Fruit fly (Drosophila melanogaster) whole organism, embryonic: ENCODE data around the gene crq.

ENCODE experiments used
- Awh ChIP-seq: fragments of 200-800 bp; sonication (Bioruptor generic); IDR thresholded peaks from 2 replicates; pipeline ENCODE4, ENCODE4 v1.3.6; 2022; ENCODE audit warnings: missing biosample characterization, missing genetic modification characterization
- CG10565 ChIP-seq: fragments of 200-800 bp; sonication (Bioruptor generic); optimal IDR thresholded peaks from 3 replicates; lab custom pipeline; 2016; ENCODE audit warnings: missing biosample characterization, mild to moderate bottlenecking, missing genetic modification characterization
- CG11085 ChIP-seq: fragments of 200-800 bp; sonication (Bioruptor generic); IDR thresholded peaks from 2 replicates; pipeline ENCODE4 v1.3.6; 2022; ENCODE audit warnings: missing biosample characterization, missing genetic modification characterization
- CG1233 ChIP-seq: fragments of 200-800 bp; sonication (Bioruptor generic); optimal IDR thresholded peaks from 4 replicates; lab custom pipeline; 2018; ENCODE audit warnings: missing biosample characterization, mild to moderate bottlenecking, missing genetic modification characterization
- CG12769 ChIP-seq: fragments of 200-800 bp; sonication (Bioruptor generic); optimal IDR thresholded peaks from 2 replicates; lab custom pipeline; 2019; ENCODE audit warnings: missing biosample characterization, mild to moderate bottlenecking, missing genetic modification characterization, moderate library complexity
- CG12942 ChIP-seq: fragments of 200-800 bp; sonication (Bioruptor generic); optimal IDR thresholded peaks from 3 replicates; lab custom pipeline; 2016; ENCODE audit warnings: missing biosample characterization, missing genetic modification characterization
- CG17385 ChIP-seq: fragments of 200-800 bp; sonication (Bioruptor generic); optimal IDR thresholded peaks from 3 replicates; lab custom pipeline; 2018; ENCODE audit warnings: missing biosample characterization, mild to moderate bottlenecking, missing genetic modification characterization
- CG18599 ChIP-seq: fragments of 200-800 bp; sonication (Bioruptor generic); optimal IDR thresholded peaks from 3 replicates; lab custom pipeline; 2017; ENCODE audit warnings: missing biosample characterization, missing genetic modification characterization, mild to moderate bottlenecking, moderate library complexity, missing genetic modification reagents
- CG2889 ChIP-seq: fragments of 200-800 bp; sonication (Bioruptor generic); IDR thresholded peaks from 3 replicates; pipeline ENCODE4 v1.3.6; 2022; ENCODE audit warnings: missing biosample characterization, missing genetic modification characterization
- CG30020 ChIP-seq: fragments of 200-800 bp; optimal IDR thresholded peaks from 2 replicates; lab custom pipeline; 2019; ENCODE audit warnings: missing biosample characterization, mild to moderate bottlenecking, missing genetic modification characterization, moderate library complexity
- CG30403 ChIP-seq: fragments of 200-800 bp; sonication (Bioruptor generic); optimal IDR thresholded peaks from 3 replicates; lab custom pipeline; 2016; ENCODE audit warnings: missing biosample characterization, missing genetic modification characterization
- CG3163 ChIP-seq: fragments of 200-800 bp; sonication (Bioruptor generic); optimal IDR thresholded peaks from 3 replicates; lab custom pipeline; 2016; ENCODE audit warnings: missing biosample characterization, missing genetic modification characterization
- CG6791 ChIP-seq: fragments of 200-800 bp; sonication (Bioruptor generic); IDR thresholded peaks from 3 replicates; pipeline ENCODE4 v1.3.6; 2022; ENCODE audit warnings: missing biosample characterization, missing genetic modification characterization; ENCODE audit not compliant: partially characterized antibody
- CG6813 ChIP-seq: fragments of 200-800 bp; sonication (Bioruptor generic); optimal IDR thresholded peaks from 2 replicates; lab custom pipeline; 2017; ENCODE audit warnings: missing biosample characterization, missing genetic modification characterization, mild to moderate bottlenecking, moderate library complexity, missing genetic modification reagents
- CG7745 ChIP-seq: fragments of 200-800 bp; sonication (Bioruptor generic); optimal IDR thresholded peaks from 2 replicates; lab custom pipeline; 2018; ENCODE audit warnings: missing biosample characterization, mild to moderate bottlenecking, missing genetic modification characterization, moderate library complexity
- CG7987 ChIP-seq: fragments of 200-800 bp; sonication (Bioruptor generic); optimal IDR thresholded peaks from 2 replicates; lab custom pipeline; 2018; ENCODE audit warnings: missing biosample characterization, mild to moderate bottlenecking, missing genetic modification characterization, moderate library complexity
- CG8388 ChIP-seq: fragments of 200-800 bp; sonication (Bioruptor generic); optimal IDR thresholded peaks from 2 replicates; lab custom pipeline; 2019; ENCODE audit warnings: missing biosample characterization, mild to moderate bottlenecking, missing genetic modification characterization, moderate library complexity
- CG9437 ChIP-seq: fragments of 200-800 bp; sonication (Bioruptor generic); optimal IDR thresholded peaks from 2 replicates; lab custom pipeline; 2018; ENCODE audit warnings: missing biosample characterization, mild to moderate bottlenecking, missing genetic modification characterization
- CG9797 ChIP-seq: fragments of 200-800 bp; sonication (Bioruptor generic); optimal IDR thresholded peaks from 3 replicates; lab custom pipeline; 2018; ENCODE audit warnings: missing biosample characterization, mild to moderate bottlenecking, missing genetic modification characterization
- CG9817 ChIP-seq: fragments of 200-800 bp; sonication (Bioruptor generic); optimal IDR thresholded peaks from 2 replicates; lab custom pipeline; 2018; ENCODE audit warnings: missing biosample characterization, mild to moderate bottlenecking, missing genetic modification characterization, moderate library complexity
- Camta ChIP-seq: fragments of 200-800 bp; sonication (Bioruptor generic); optimal IDR thresholded peaks from 2 replicates; lab custom pipeline; 2016; ENCODE audit warnings: missing biosample characterization, missing genetic modification characterization
- CkIIα-i1 ChIP-seq: fragments of 200-800 bp; sonication (Bioruptor generic); IDR thresholded peaks from 2 replicates; pipeline ENCODE4 v1.3.6; 2022; ENCODE audit warnings: missing biosample characterization, missing genetic modification characterization
- Fer2 ChIP-seq: fragments of 200-800 bp; sonication (Bioruptor generic); optimal IDR thresholded peaks from 2 replicates; lab custom pipeline; 2018; ENCODE audit warnings: missing biosample characterization, mild to moderate bottlenecking, missing genetic modification characterization, moderate library complexity
- Hr51 ChIP-seq, 2 experiments: fragments of 200-800 bp; sonication (Bioruptor generic); optimal IDR thresholded peaks; 2 replicates in 1 of 2; 3 replicates in 1 of 2; lab custom pipeline; 2016 to 2018; ENCODE audit warnings: missing biosample characterization in 2 of 2, missing genetic modification characterization in 2 of 2, mild to moderate bottlenecking in 1 of 2, moderate library complexity in 1 of 2
- Lpt ChIP-seq: fragments of >200 bp; optimal IDR thresholded peaks from 2 replicates; lab custom pipeline; 2018; ENCODE audit warnings: missing biosample characterization, missing genetic modification characterization
- Meics ChIP-seq: fragments of 200-800 bp; sonication (Bioruptor generic); optimal IDR thresholded peaks from 2 replicates; lab custom pipeline; 2017; ENCODE audit warnings: missing biosample characterization, mild to moderate bottlenecking, missing genetic modification characterization
- NC2β ChIP-seq: fragments of 200-800 bp; sonication (Bioruptor generic); optimal IDR thresholded peaks from 2 replicates; lab custom pipeline; 2016; ENCODE audit warnings: missing biosample characterization, missing genetic modification characterization
- Nf-YC ChIP-seq: fragments of 200-800 bp; optimal IDR thresholded peaks from 3 replicates; lab custom pipeline; 2019; ENCODE audit warnings: missing biosample characterization, mild to moderate bottlenecking, missing genetic modification characterization, moderate library complexity
- Rfx ChIP-seq: fragments of 200-800 bp; sonication (Bioruptor generic); IDR thresholded peaks from 2 replicates; pipeline ENCODE4 v1.3.6; 2022; ENCODE audit warnings: missing biosample characterization, missing genetic modification characterization
- Six4 ChIP-seq: fragments of 200-800 bp; sonication (Bioruptor generic); optimal IDR thresholded peaks from 2 replicates; lab custom pipeline; 2016; ENCODE audit warnings: missing biosample characterization, missing genetic modification characterization
- Xbp1 ChIP-seq: fragments of 200-800 bp; sonication (Bioruptor generic); optimal IDR thresholded peaks from 3 replicates; lab custom pipeline; 2016; ENCODE audit warnings: missing biosample characterization, mild to moderate bottlenecking, missing genetic modification characterization
- YL-1 ChIP-seq: fragments of 200-800 bp; sonication (Bioruptor generic); optimal IDR thresholded peaks from 3 replicates; lab custom pipeline; 2017; ENCODE audit warnings: missing biosample characterization, mild to moderate bottlenecking, missing genetic modification characterization
- az2 ChIP-seq: fragments of 200-800 bp; sonication (Bioruptor generic); optimal IDR thresholded peaks from 3 replicates; lab custom pipeline; 2016; ENCODE audit warnings: missing biosample characterization, missing genetic modification characterization
- cad ChIP-seq: fragments of >200 bp; optimal IDR thresholded peaks from 2 replicates; lab custom pipeline; 2017; ENCODE audit warnings: missing biosample characterization, missing genetic modification characterization
- caup ChIP-seq: fragments of 200-800 bp; sonication (Bioruptor generic); optimal IDR thresholded peaks from 3 replicates; lab custom pipeline; 2017; ENCODE audit warnings: missing biosample characterization, mild to moderate bottlenecking, missing genetic modification characterization, moderate library complexity; ENCODE audit not compliant: severe bottlenecking
- dpn ChIP-seq, 2 experiments: fragments of 200-800 bp; sonication (Bioruptor generic); optimal IDR thresholded peaks; 3 replicates each; lab custom pipeline; 2016; ENCODE audit warnings: missing biosample characterization in 2 of 2, missing genetic modification characterization in 2 of 2
- exex ChIP-seq: fragments of 200-800 bp; sonication (Bioruptor generic); optimal IDR thresholded peaks from 4 replicates; lab custom pipeline; 2018; ENCODE audit warnings: missing biosample characterization, mild to moderate bottlenecking, missing genetic modification characterization, moderate library complexity
- eyg ChIP-seq: fragments of 200-800 bp; sonication (Bioruptor generic); optimal IDR thresholded peaks from 3 replicates; lab custom pipeline; 2016; ENCODE audit warnings: missing biosample characterization, missing genetic modification characterization
- gcm ChIP-seq: fragments of 200-800 bp; sonication (Bioruptor generic); optimal IDR thresholded peaks from 2 replicates; lab custom pipeline; 2019; ENCODE audit warnings: missing biosample characterization, mild to moderate bottlenecking, missing genetic modification characterization, moderate library complexity
- grau ChIP-seq: fragments of 200-800 bp; optimal IDR thresholded peaks from 3 replicates; lab custom pipeline; 2019; ENCODE audit warnings: missing biosample characterization, mild to moderate bottlenecking, missing genetic modification characterization, moderate library complexity
- insv ChIP-seq, 2 experiments: fragments of 200-800 bp; sonication (Bioruptor generic); optimal IDR thresholded peaks; 3 replicates each; lab custom pipeline; 2016 to 2018; ENCODE audit warnings: missing biosample characterization in 2 of 2, missing genetic modification characterization in 2 of 2
- jumu ChIP-seq: fragments of 200-800 bp; sonication (Bioruptor generic); optimal IDR thresholded peaks from 3 replicates; lab custom pipeline; 2016; ENCODE audit warnings: missing biosample characterization, missing genetic modification characterization
- org-1 ChIP-seq: fragments of 200-800 bp; sonication (Bioruptor generic); optimal IDR thresholded peaks from 2 replicates; lab custom pipeline; 2017; ENCODE audit warnings: missing biosample characterization, missing genetic modification characterization
- otp ChIP-seq: fragments of 200-800 bp; sonication (Bioruptor generic); IDR thresholded peaks from 3 replicates; pipeline ENCODE4, ENCODE4 v1.3.6; 2022; ENCODE audit warnings: missing biosample characterization, missing genetic modification characterization
- pho ChIP-seq: fragments of 200-800 bp; sonication (Bioruptor generic); optimal IDR thresholded peaks from 2 replicates; lab custom pipeline; 2016; ENCODE audit warnings: missing biosample characterization, missing genetic modification characterization
- ssp ChIP-seq: fragments of 200-800 bp; sonication (Bioruptor generic); IDR thresholded peaks from 2 replicates; pipeline ENCODE4 v1.3.6; 2022; ENCODE audit warnings: missing biosample characterization, missing genetic modification characterization
- sug ChIP-seq: fragments of 200-800 bp; optimal IDR thresholded peaks from 2 replicates; lab custom pipeline; 2019; ENCODE audit warnings: missing biosample characterization, mild to moderate bottlenecking, missing genetic modification characterization, moderate library complexity
- tgo ChIP-seq: fragments of 200-800 bp; sonication (Bioruptor generic); IDR thresholded peaks from 3 replicates; pipeline ENCODE4 v1.3.6; 2022; ENCODE audit warnings: missing biosample characterization, missing genetic modification characterization
- vvl ChIP-seq: fragments of 200-800 bp; sonication (Bioruptor generic); IDR thresholded peaks from 2 replicates; pipeline ENCODE4 v1.3.6; 2022; ENCODE audit warnings: missing biosample characterization, missing genetic modification characterization
- zf30C ChIP-seq: fragments of 200-800 bp; sonication (Bioruptor generic); optimal IDR thresholded peaks from 3 replicates; lab custom pipeline; 2018; ENCODE audit warnings: missing biosample characterization, mild to moderate bottlenecking, missing genetic modification characterization

The crq gene

dm6 chr2L:485825-486240 lies 33.0 kb upstream of the crq start (continued):
- TF ChIP-seq CG10565 (GFP tag; lab: Kevin White, UChicago) (peak; percentile 72), Meics (peak; percentile 83), CG9437 (peak; percentile 55), az2 (peak; percentile 60), CG6791 (GFP tag; lab: Robert Waterston, UW) (no peak), cad (GFP tag; lab: Kevin White, UChicago) (no peak), Hr51 (GFP tag; optimal IDR thresholded peaks at IDR 0.05; lab: Kevin White, UChicago) (peak; percentile 63 to 85), CG9817 (peak; percentile 52), jumu (peak; percentile 76), CG9797 (GFP tag; lab: Kevin White, UChicago) (peak; percentile 41), CG8388 (GFP tag; lab: Kevin White, UChicago) (peak; percentile 38), CG3163 (GFP tag; lab: Kevin White, UChicago) (peak; percentile 87), CG30403 (GFP tag; lab: Kevin White, UChicago) (peak; percentile 65), CG7745 (tag; lab: Kevin White, UChicago) (peak; percentile 81), CG12942 (GFP tag; lab: Kevin White, UChicago) (peak; percentile 92), pho (GFP tag; lab: Kevin White, UChicago) (peak; percentile 80), CkIIα-i1 (GFP tag; lab: Robert Waterston, UW) (peak; percentile 29; the same call in 1 of the 2 replicates), dpn (GFP tag; optimal IDR thresholded peaks at IDR 0.05; lab: Kevin White, UChicago) (peak; percentile 85), sug (tag; lab: Kevin White, UChicago) (peak; percentile 91), tgo (peak; percentile 69), gcm (GFP tag; lab: Kevin White, UChicago) (peak; percentile 94), otp (GFP tag; lab: Robert Waterston, UW) (peak; percentile 94), CG11085 (0 out of 2 replicates have a peak, but pooled peaks have one; percentile 37), NC2β (peak; percentile 89), CG2889 (GFP tag; lab: Robert Waterston, UW) (0 out of 3 replicates have a peak, but pooled peaks have one; percentile 67), Xbp1 (GFP tag; lab: Kevin White, UChicago) (peak; percentile 70), vvl (GFP tag; lab: Robert Waterston, UW) (peak; percentile 82), CG17385 (GFP tag; lab: Kevin White, UChicago) (peak; percentile 91), Awh (peak; percentile 96), Nf-YC (tag; lab: Kevin White, UChicago) (peak; percentile 74), grau (tag; lab: Kevin White, UChicago) (peak; percentile 48), Six4 (GFP tag; lab: Kevin White, UChicago) (peak; percentile 85), CG1233 (GFP tag; lab: Kevin White, UChicago) (peak; percentile 95), insv (GFP tag; optimal IDR thresholded peaks at IDR 0.05; lab: Kevin White, UChicago) (peak; percentile 24 to 73), CG18599 (GFP tag; lab: Kevin White, UChicago) (peak; percentile 95), CG7987 (GFP tag; lab: Kevin White, UChicago) (peak; percentile 95), Rfx (GFP tag; lab: Robert Waterston, UW) (peak; percentile 77), caup (GFP tag; lab: Kevin White, UChicago) (peak; percentile 94), CG12769 (peak; percentile 84), CG6813 (GFP tag; lab: Kevin White, UChicago) (peak; percentile 96), zf30C (GFP tag; lab: Kevin White, UChicago) (peak; percentile 51), eyg (GFP tag; lab: Kevin White, UChicago) (peak; percentile 91), YL-1 (peak; percentile 93), Fer2 (tag; lab: Kevin White, UChicago) (peak; percentile 77), Camta (peak; percentile 90), org-1 (GFP tag; lab: Kevin White, UChicago) (peak; percentile 94), ssp (GFP tag; lab: Robert Waterston, UW) (peak; percentile 44; the same call in 1 of the 2 replicates), exex (peak; percentile 78), CG30020 (tag; lab: Kevin White, UChicago) (peak; percentile 6), Lpt (GFP tag; lab: Kevin White, UChicago) (no peak)
